Fruit fly (Drosophila melanogaster): ENCODE results near the gene ChLD3.

dm6 chr2L:16690619-16690908, 48.1 kb upstream of the ChLD3 start:
- TF ChIP-seq svp (GFP tag) (no peak), Smox (GFP tag; optimal IDR thresholded peaks at IDR 0.05) (no peak), OdsH (GFP tag; optimal IDR thresholded peaks at IDR 0.05) (no peak), fkh (GFP tag; optimal IDR thresholded peaks at IDR 0.05) (peak; percentile 22), Ets96B (tag; optimal IDR thresholded peaks at IDR 0.05) (no peak), lz (GFP tag; optimal IDR thresholded peaks at IDR 0.05) (no peak), CG15336 (GFP tag; IDR thresholded peaks at IDR 0.05) (no peak), CG11902 (GFP tag; optimal IDR thresholded peaks at IDR 0.05) (no peak), ss (GFP tag; optimal IDR thresholded peaks at IDR 0.05) (no peak), topi (GFP tag; optimal IDR thresholded peaks at IDR 0.05) (no peak)
